Fruit fly (Drosophila melanogaster): Measurements from ENCODE around the gene Cmpk.

Gene Cmpk

DNA sequence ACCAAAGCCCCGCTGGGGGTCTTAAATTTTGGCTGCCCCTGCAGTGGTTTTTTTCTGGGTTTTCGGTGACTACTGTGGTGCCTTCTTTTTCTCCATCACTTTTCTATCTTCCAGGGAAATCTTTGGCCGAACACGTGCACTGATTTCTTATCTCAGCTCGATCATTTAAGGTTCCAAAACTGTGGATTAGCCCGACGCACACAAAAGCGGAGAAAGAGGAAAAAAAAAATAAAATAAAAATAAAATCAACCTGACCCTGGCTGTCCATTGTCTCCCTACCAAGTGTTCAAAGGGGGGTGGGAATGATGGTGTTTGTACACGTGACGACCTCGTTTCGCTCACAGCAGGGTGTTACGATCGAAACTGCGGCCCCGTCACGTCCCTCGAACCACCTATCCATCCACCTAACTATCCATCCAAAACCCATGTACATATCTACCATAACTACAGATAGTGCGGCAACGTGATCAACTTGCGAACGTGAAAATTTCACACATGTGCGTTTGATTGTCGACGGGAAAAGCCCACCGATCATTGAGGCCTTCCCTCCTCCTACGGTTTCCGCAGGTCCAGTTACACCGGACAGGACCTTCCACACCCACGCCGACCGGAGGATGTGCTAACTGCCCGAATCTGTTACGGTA lies 28.5 kb downstream of the Cmpk start:
- no peak for TF ChIP-seq CTCF (optimal IDR thresholded peaks at IDR 0.05)
- no peak for TF ChIP-seq CG8478 (optimal IDR thresholded peaks at IDR 0.05)

DNA sequence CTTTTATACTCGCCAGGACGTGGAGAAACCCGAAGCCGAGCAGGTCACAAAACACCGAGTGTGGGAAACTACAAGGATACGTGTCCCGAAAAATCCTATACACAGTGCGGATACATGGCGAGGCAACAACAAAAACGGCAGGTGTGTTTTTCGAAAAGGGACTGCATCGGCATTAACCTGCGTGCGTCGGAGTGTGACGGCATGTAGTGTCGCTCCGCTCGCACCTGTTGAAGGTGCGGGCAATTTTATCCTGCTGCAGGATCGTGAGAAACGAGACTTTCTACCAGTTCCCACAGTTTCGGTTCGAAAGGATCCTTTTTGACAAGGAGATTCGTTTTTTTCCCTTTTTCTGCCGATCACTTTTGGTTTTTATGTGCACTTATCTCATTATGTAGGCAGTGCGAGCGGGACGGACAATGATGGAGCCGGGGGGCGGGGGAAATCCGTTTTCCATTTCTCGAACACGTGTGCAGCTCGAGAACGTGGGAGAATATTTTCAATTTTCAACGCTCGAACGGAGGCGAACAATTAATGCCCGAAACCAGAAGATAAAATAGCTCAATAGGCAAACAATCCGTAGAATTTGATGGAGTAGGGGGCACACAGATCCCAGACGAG lies 30.5 kb downstream of the Cmpk start:
- no peak for TF ChIP-seq CG8478 (optimal IDR thresholded peaks at IDR 0.05)
- no peak for TF ChIP-seq CTCF (optimal IDR thresholded peaks at IDR 0.05)

DNA sequence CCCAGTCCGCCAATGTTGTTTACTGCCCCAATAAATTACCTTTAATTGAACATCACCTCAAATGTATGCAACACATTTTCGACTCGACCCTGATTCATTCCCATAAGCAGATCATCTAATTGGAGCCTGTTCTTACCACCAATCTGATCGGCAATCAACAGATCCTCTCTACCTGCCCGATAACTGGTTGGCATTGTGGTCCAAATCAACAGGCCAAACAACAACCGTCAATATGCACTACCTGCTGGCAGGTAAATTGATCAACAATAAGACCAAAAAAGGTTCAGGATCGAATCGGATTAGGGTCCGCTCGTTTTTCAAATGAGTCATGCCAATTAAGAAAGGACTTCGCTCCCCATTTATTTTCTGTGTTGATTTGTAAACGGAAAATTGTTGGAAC lies 32.0 kb downstream of the Cmpk start:
- no peak for TF ChIP-seq CG8478 (optimal IDR thresholded peaks at IDR 0.05)
- TF ChIP-seq CTCF (optimal IDR thresholded peaks at IDR 0.05), result no peak

- TF ChIP-seq CG8478 (optimal IDR thresholded peaks at IDR 0.05) (no peak), CTCF (optimal IDR thresholded peaks at IDR 0.05) (no peak)
These were observed 33.9 kb downstream of the Cmpk start for dm6 chr3R:26021195-26021914.

dm6 chr3R:26020244-26021171 lies 34.7 kb downstream of the Cmpk start:
- TF ChIP-seq CG8478 (optimal IDR thresholded peaks at IDR 0.05) (no peak), CTCF (optimal IDR thresholded peaks at IDR 0.05) (no peak)

DNA sequence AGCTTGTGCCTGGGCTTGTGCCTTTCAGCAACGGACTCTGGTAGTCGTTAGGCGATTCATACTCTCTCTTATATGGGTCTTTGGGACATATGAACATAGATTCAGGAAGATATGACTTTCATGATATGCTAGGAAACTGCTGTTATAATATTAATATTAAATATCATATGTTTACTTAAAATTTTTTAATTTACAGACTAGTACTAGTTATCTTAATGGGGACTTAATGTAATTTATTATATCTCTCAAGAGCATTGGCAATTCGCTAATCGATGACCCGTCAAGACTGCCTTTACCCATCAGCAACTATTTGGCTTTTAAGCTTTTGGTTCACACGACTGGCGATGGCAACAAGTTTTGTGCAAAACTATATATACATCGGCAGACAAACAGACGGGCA lies 36.0 kb downstream of the Cmpk start:
- TF ChIP-seq CG8478 (optimal IDR thresholded peaks at IDR 0.05) (no peak), CTCF (optimal IDR thresholded peaks at IDR 0.05) (no peak)

- TF ChIP-seq CTCF (optimal IDR thresholded peaks at IDR 0.05) (no peak), CG8478 (optimal IDR thresholded peaks at IDR 0.05) (no peak)
These were observed 37.2 kb downstream of the Cmpk start for dm6 chr3R:26017771-26018731.

DNA sequence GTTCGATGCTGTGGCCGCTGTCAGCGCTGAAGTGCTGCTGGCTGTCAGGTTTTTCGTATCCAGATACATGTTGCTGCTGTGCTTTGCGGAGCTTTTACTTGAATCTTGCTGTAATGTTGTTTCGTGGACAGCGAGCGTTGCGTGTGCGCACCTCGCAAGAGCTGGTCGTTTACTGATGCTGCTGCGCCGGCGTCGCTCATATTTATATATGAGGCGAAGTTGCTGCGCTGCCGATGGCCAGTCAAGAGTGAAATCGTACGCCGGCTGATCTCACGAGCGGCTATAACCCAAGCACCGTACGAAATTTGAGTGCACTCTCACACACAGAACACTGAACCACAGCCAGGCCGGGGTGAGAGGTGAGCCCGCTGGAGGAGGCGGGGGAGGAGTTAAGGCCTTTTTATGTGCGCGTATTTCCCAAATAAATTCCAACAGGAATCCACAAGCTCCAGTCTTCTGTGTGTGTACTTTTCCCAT lies 37.9 kb downstream of the Cmpk start:
- TF ChIP-seq CTCF (optimal IDR thresholded peaks at IDR 0.05) (no peak), CG8478 (optimal IDR thresholded peaks at IDR 0.05) (no peak)

DNA sequence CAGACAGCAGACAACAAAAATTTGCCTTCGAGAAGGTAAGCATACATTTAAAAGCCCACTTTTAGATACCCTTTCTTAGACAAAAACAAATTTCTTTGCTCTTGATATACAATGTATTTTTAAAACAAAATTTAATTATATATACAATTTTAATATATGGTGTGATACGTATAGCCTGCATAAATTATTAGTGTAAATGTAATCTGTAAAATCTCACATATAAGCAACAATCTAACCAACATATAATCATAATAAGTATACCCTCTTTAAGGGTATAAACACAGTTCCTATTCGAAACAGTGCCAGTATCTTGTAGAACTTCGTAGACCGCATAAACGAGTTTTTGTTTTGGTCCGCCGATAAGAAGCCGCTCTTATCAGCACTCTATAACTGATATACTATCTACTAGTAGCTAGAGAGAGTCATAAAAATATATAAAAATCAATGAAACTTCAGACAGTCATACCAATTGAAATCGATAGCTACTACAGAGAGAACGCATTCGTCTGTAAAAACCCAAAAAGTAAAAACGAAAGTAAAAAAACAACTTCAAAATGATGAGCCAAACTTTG lies 40.9 kb downstream of the Cmpk start, which contains the start of gene Kaz-m1:
Gene Kaz-m1, plus strand, starts transcription at position 460 of the 572 bp plus-strand sequence.
- TF ChIP-seq CG8478 (optimal IDR thresholded peaks at IDR 0.05), result no peak
- TF ChIP-seq CTCF (optimal IDR thresholded peaks at IDR 0.05), result no peak

DNA sequence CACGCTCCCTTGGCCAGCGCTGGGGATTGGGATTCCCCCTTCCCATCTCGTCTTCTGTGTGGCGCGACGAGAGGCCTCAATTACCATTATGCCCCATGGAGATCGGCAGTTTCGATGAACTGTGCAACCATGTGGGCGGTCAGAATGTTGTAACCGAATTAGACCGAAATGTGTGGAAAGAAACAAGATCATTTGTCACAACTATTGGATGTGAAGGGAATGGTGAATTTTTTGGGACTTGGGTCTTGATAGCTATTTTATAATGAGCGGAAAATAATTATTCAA lies 41.6 kb downstream of the Cmpk start:
- TF ChIP-seq CG8478 (optimal IDR thresholded peaks at IDR 0.05) (no peak), CTCF (optimal IDR thresholded peaks at IDR 0.05) (no peak)

- TF ChIP-seq CG8478 (optimal IDR thresholded peaks at IDR 0.05) (no peak), CTCF (optimal IDR thresholded peaks at IDR 0.05) (no peak)
These were observed 42.2 kb downstream of the Cmpk start for dm6 chr3R:26012801-26013663.

dm6 chr3R:26012288-26012687 lies 43.0 kb downstream of the Cmpk start:
- TF ChIP-seq CG8478 (optimal IDR thresholded peaks at IDR 0.05), result no peak
- no peak for TF ChIP-seq CTCF (optimal IDR thresholded peaks at IDR 0.05)

DNA sequence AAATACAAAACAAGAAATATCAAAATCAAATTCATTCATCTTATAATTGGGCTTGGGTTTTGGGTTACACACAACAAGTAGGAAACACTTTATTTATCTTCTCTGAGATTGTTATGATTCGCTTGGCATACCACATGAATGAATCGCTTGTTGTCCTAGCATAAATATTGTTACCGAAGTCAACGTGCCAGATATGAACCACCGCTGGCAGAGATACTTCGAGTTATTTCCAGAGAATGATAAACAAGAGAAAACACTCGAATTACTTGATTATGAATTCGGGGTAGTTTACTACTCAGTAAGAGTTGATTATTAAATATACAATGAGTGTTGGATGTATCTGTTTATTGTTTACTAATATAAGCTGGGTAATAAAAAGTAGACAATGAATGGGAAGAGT lies 43.7 kb downstream of the Cmpk start:
- no peak for TF ChIP-seq CTCF (optimal IDR thresholded peaks at IDR 0.05)

Measured in S2 (cell line).